Fruit fly (Drosophila melanogaster) whole organism, embryonic: Measurements from ENCODE around the gene dsf.
A peak's percentile ranks its signal among the peaks of the same experiment; 100 is the strongest.

Experiments
- Awh ChIP-seq: fragments of 200-800 bp; sonication (Bioruptor generic); IDR thresholded peaks from 2 replicates; pipeline ENCODE4, ENCODE4 v1.3.6; 2022; ENCODE audit warnings: missing biosample characterization, missing genetic modification characterization
- B-H2 ChIP-seq: fragments of 200-800 bp; sonication (Bioruptor generic); optimal IDR thresholded peaks from 2 replicates; lab custom pipeline; 2018; ENCODE audit warnings: missing biosample characterization, mild to moderate bottlenecking, missing genetic modification characterization
- BEAF-32 ChIP-seq: fragments of 200-800 bp; sonication (Bioruptor generic); optimal IDR thresholded peaks from 3 replicates; lab custom pipeline; 2017; ENCODE audit warnings: missing biosample characterization, missing genetic modification characterization, mild to moderate bottlenecking, moderate library complexity, missing genetic modification reagents
- CG10654 ChIP-seq: fragments of 200-800 bp; sonication (Bioruptor generic); optimal IDR thresholded peaks from 2 replicates; lab custom pipeline; 2016; ENCODE audit warnings: missing biosample characterization, missing genetic modification characterization
- CG11247 ChIP-seq: fragments of 200-800 bp; sonication (Bioruptor generic); IDR thresholded peaks from 2 replicates; pipeline ENCODE4 v1.3.6; 2022; ENCODE audit warnings: missing biosample characterization, missing genetic modification characterization
- CG11696 ChIP-seq: fragments of 200-800 bp; sonication (Bioruptor generic); IDR thresholded peaks from 2 replicates; pipeline ENCODE4 v1.3.6; 2022; ENCODE audit warnings: missing biosample characterization, missing genetic modification characterization
- CG11723 ChIP-seq: fragments of 200-800 bp; sonication (Bioruptor generic); optimal IDR thresholded peaks from 2 replicates; lab custom pipeline; 2017; ENCODE audit warnings: missing biosample characterization, mild to moderate bottlenecking, missing genetic modification characterization
- CG12659 ChIP-seq: fragments of 200-800 bp; sonication (Bioruptor generic); optimal IDR thresholded peaks from 3 replicates; lab custom pipeline; 2017; ENCODE audit warnings: mild to moderate bottlenecking, missing biosample characterization, missing genetic modification reagents, missing genetic modification characterization
- CG13775 ChIP-seq: fragments of 200-800 bp; sonication (Bioruptor generic); optimal IDR thresholded peaks from 3 replicates; lab custom pipeline; 2017; ENCODE audit warnings: missing biosample characterization, mild to moderate bottlenecking, missing genetic modification characterization
- CG14050 ChIP-seq: fragments of 200-800 bp; sonication (Bioruptor generic); IDR thresholded peaks from 3 replicates; pipeline ENCODE4 v1.3.6; 2022; ENCODE audit warnings: missing biosample characterization, missing genetic modification characterization
- CG2678 ChIP-seq: fragments of 200-800 bp; sonication (Bioruptor generic); optimal IDR thresholded peaks from 3 replicates; lab custom pipeline; 2019; ENCODE audit warnings: missing biosample characterization, mild to moderate bottlenecking, missing genetic modification characterization, moderate library complexity
- CG2889 ChIP-seq: fragments of 200-800 bp; sonication (Bioruptor generic); IDR thresholded peaks from 3 replicates; pipeline ENCODE4 v1.3.6; 2022; ENCODE audit warnings: missing biosample characterization, missing genetic modification characterization
- CG30403 ChIP-seq: fragments of 200-800 bp; sonication (Bioruptor generic); optimal IDR thresholded peaks from 3 replicates; lab custom pipeline; 2016; ENCODE audit warnings: missing biosample characterization, missing genetic modification characterization
- CG31388 ChIP-seq: fragments of 200-800 bp; sonication (Bioruptor generic); optimal IDR thresholded peaks from 2 replicates; lab custom pipeline; 2016; ENCODE audit warnings: missing biosample characterization, missing genetic modification characterization
- CG4328 ChIP-seq: fragments of 200-800 bp; sonication (Bioruptor generic); optimal IDR thresholded peaks from 3 replicates; lab custom pipeline; 2017; ENCODE audit warnings: missing biosample characterization, missing genetic modification reagents, missing genetic modification characterization
- CG4360 ChIP-seq: fragments of 200-800 bp; sonication (Bioruptor generic); IDR thresholded peaks from 2 replicates; pipeline ENCODE4 v1.3.6; 2022; ENCODE audit warnings: missing biosample characterization, missing genetic modification characterization
- CG4707 ChIP-seq: fragments of 200-800 bp; sonication (Bioruptor generic); optimal IDR thresholded peaks from 2 replicates; lab custom pipeline; 2018; ENCODE audit warnings: missing biosample characterization, mild to moderate bottlenecking, missing genetic modification characterization, moderate library complexity
- CG5245 ChIP-seq: fragments of 200-800 bp; sonication (Bioruptor generic); optimal IDR thresholded peaks from 3 replicates; lab custom pipeline; 2016; ENCODE audit warnings: missing biosample characterization, missing genetic modification characterization
- CG6272 ChIP-seq: fragments of 200-800 bp; sonication (Bioruptor generic); IDR thresholded peaks from 2 replicates; pipeline ENCODE4 v1.3.6; 2022; ENCODE audit warnings: missing biosample characterization, missing genetic modification characterization
- CG9437 ChIP-seq: fragments of 200-800 bp; sonication (Bioruptor generic); optimal IDR thresholded peaks from 2 replicates; lab custom pipeline; 2018; ENCODE audit warnings: missing biosample characterization, mild to moderate bottlenecking, missing genetic modification characterization
- CkIIα-i1 ChIP-seq: fragments of 200-800 bp; sonication (Bioruptor generic); IDR thresholded peaks from 2 replicates; pipeline ENCODE4 v1.3.6; 2022; ENCODE audit warnings: missing biosample characterization, missing genetic modification characterization
- CrebB ChIP-seq: fragments of 200-800 bp; sonication (Bioruptor generic); optimal IDR thresholded peaks from 3 replicates; lab custom pipeline; 2018; ENCODE audit warnings: missing biosample characterization, mild to moderate bottlenecking, missing genetic modification characterization
- D19A ChIP-seq: fragments of 200-800 bp; optimal IDR thresholded peaks from 3 replicates; lab custom pipeline; 2019; ENCODE audit warnings: missing biosample characterization, mild to moderate bottlenecking, missing genetic modification characterization, moderate library complexity
- Fer1 ChIP-seq: fragments of 200-800 bp; sonication (Bioruptor generic); optimal IDR thresholded peaks from 2 replicates; lab custom pipeline; 2017; ENCODE audit warnings: missing biosample characterization, mild to moderate bottlenecking, missing genetic modification characterization
- Hand ChIP-seq: fragments of 200-800 bp; sonication (Bioruptor generic); optimal IDR thresholded peaks from 2 replicates; lab custom pipeline; 2017; ENCODE audit warnings: mild to moderate bottlenecking, missing biosample characterization, missing genetic modification reagents, missing genetic modification characterization
- Mad ChIP-seq: fragments of 200-800 bp; sonication (Bioruptor generic); optimal IDR thresholded peaks from 2 replicates; lab custom pipeline; 2016; ENCODE audit warnings: missing biosample characterization, missing genetic modification characterization
- Med ChIP-seq: fragments of 200-800 bp; sonication (Bioruptor generic); peaks from one replicate; lab custom pipeline; 2016; ENCODE audit warnings: missing biosample characterization, missing genetic modification characterization, mild to moderate bottlenecking, inconsistent platforms, moderate library complexity
- PHDP ChIP-seq: fragments of 200-800 bp; sonication (Bioruptor generic); optimal IDR thresholded peaks from 3 replicates; lab custom pipeline; 2018; ENCODE audit warnings: missing biosample characterization, mild to moderate bottlenecking, missing genetic modification characterization, moderate library complexity
- Side ChIP-seq: fragments of 200-800 bp; sonication (Bioruptor generic); optimal IDR thresholded peaks from 2 replicates; lab custom pipeline; 2016; ENCODE audit warnings: missing biosample characterization, missing genetic modification characterization
- aop ChIP-seq: fragments of 200-800 bp; sonication (Bioruptor generic); IDR thresholded peaks from 2 replicates; pipeline ENCODE4 v1.3.6; 2022; ENCODE audit warnings: missing biosample characterization, missing genetic modification characterization
- br ChIP-seq: fragments of >200 bp; optimal IDR thresholded peaks from 2 replicates; lab custom pipeline; 2017
- corto ChIP-seq: fragments of 200-800 bp; sonication (Bioruptor generic); optimal IDR thresholded peaks from 2 replicates; lab custom pipeline; 2016; ENCODE audit warnings: missing biosample characterization, mild to moderate bottlenecking, missing genetic modification characterization, moderate library complexity
- disco-r ChIP-seq: fragments of 200-800 bp; sonication (Bioruptor generic); optimal IDR thresholded peaks from 2 replicates; lab custom pipeline; 2016; ENCODE audit warnings: missing biosample characterization, missing genetic modification characterization
- ftz-f1 ChIP-seq: fragments of 200-800 bp; sonication (Bioruptor generic); optimal IDR thresholded peaks from 2 replicates; lab custom pipeline; 2016; ENCODE audit warnings: missing biosample characterization, missing genetic modification characterization
- gro ChIP-seq: fragments of 200-800 bp; sonication (Bioruptor generic); optimal IDR thresholded peaks from 2 replicates; lab custom pipeline; 2016; ENCODE audit warnings: missing biosample characterization, missing genetic modification characterization
- insv ChIP-seq, 2 experiments: fragments of 200-800 bp; sonication (Bioruptor generic); optimal IDR thresholded peaks; 3 replicates each; lab custom pipeline; 2016 to 2018; ENCODE audit warnings: missing biosample characterization in 2 of 2, missing genetic modification characterization in 2 of 2
- knrl ChIP-seq: fragments of 200-800 bp; sonication (Bioruptor generic); IDR thresholded peaks from 3 replicates; pipeline ENCODE4 v1.3.6; 2022; ENCODE audit warnings: missing biosample characterization, missing genetic modification characterization; ENCODE audit not compliant: partially characterized antibody
- lab ChIP-seq: fragments of 200-800 bp; sonication (Bioruptor generic); optimal IDR thresholded peaks from 3 replicates; lab custom pipeline; 2017; ENCODE audit warnings: missing biosample characterization, missing genetic modification characterization, mild to moderate bottlenecking, moderate library complexity, missing genetic modification reagents
- otp ChIP-seq: fragments of 200-800 bp; sonication (Bioruptor generic); IDR thresholded peaks from 3 replicates; pipeline ENCODE4, ENCODE4 v1.3.6; 2022; ENCODE audit warnings: missing biosample characterization, missing genetic modification characterization
- p53 ChIP-seq: fragments of 200-800 bp; sonication (Bioruptor generic); optimal IDR thresholded peaks from 2 replicates; lab custom pipeline; 2016; ENCODE audit warnings: missing biosample characterization, missing genetic modification characterization
- pfk ChIP-seq: fragments of 200-800 bp; sonication (Bioruptor generic); optimal IDR thresholded peaks from 2 replicates; lab custom pipeline; 2018; ENCODE audit warnings: missing biosample characterization, mild to moderate bottlenecking, missing genetic modification characterization, moderate library complexity
- pita ChIP-seq: fragments of 200-800 bp; sonication (Bioruptor generic); optimal IDR thresholded peaks from 2 replicates; lab custom pipeline; 2017; ENCODE audit warnings: missing biosample characterization, mild to moderate bottlenecking, missing genetic modification characterization
- sens ChIP-seq: fragments of 200-800 bp; sonication (Bioruptor generic); peaks from one replicate; lab custom pipeline; 2016; ENCODE audit warnings: missing biosample characterization, missing genetic modification characterization
- sim ChIP-seq: fragments of 200-800 bp; sonication (Bioruptor generic); IDR thresholded peaks from 2 replicates; pipeline ENCODE4 v1.3.6; 2022; ENCODE audit warnings: missing biosample characterization, missing genetic modification characterization
- sisA ChIP-seq: fragments of 200-800 bp; sonication (Bioruptor generic); IDR thresholded peaks from 2 replicates; pipeline ENCODE4 v1.3.6; 2022; ENCODE audit warnings: missing biosample characterization, missing genetic modification characterization
- slp2 ChIP-seq: fragments of 200-800 bp; sonication (Bioruptor generic); optimal IDR thresholded peaks from 2 replicates; lab custom pipeline; 2016; ENCODE audit warnings: missing biosample characterization, missing genetic modification characterization
- sug ChIP-seq: fragments of 200-800 bp; optimal IDR thresholded peaks from 2 replicates; lab custom pipeline; 2019; ENCODE audit warnings: missing biosample characterization, mild to moderate bottlenecking, missing genetic modification characterization, moderate library complexity
- tap ChIP-seq: fragments of 200-800 bp; optimal IDR thresholded peaks from 3 replicates; lab custom pipeline; 2019; ENCODE audit warnings: missing biosample characterization, mild to moderate bottlenecking, missing genetic modification characterization, moderate library complexity
- tup ChIP-seq: fragments of 200-800 bp; sonication (Bioruptor generic); optimal IDR thresholded peaks from 2 replicates; lab custom pipeline; 2016; ENCODE audit warnings: missing biosample characterization, mild to moderate bottlenecking, missing genetic modification characterization, moderate library complexity
- wdn ChIP-seq: fragments of 200-800 bp; sonication (Bioruptor generic); IDR thresholded peaks from 2 replicates; pipeline ENCODE4 v1.3.6; 2022; ENCODE audit warnings: missing biosample characterization, missing genetic modification characterization
- zfh2 ChIP-seq: fragments of 200-800 bp; sonication (Bioruptor generic); optimal IDR thresholded peaks from 2 replicates; lab custom pipeline; 2016; ENCODE audit warnings: missing biosample characterization, missing genetic modification characterization

Gene dsf

DNA sequence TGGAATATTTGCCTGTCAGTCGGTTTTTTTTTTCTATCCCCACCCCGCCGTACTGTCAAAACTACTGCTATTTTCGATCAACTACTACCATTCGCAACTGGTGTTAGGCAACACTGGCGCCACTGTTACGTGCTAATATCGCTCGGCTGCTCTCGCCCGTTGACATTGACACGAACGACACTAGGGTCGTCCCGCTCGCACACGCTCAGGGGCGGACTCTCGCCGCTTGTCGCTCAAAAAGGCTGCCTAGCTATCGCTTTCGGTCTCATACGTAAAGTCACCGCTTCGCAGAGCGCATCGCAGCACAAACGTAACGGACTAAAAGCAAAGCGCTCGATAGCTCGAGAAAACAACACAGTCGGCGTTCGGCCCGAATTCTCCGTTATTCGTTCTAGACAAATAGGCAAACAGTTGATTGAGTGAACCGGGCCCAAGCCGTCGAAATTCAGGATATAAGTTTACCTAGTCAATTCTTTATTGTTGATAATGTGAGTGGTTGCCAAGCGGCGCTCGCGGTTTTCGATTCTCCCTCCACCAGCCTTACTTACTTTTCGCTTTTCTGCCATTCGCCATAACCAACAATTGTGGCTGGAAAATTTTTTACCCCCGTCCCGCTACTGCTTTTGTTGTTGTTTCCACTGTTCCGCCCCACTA lies 56.7 kb downstream of the dsf start (continued):
- TF ChIP-seq CG2678 (tag; lab: Kevin White, UChicago) = peak; percentile 20
- TF ChIP-seq CkIIα-i1 = no peak
- peak; percentile 75 for TF ChIP-seq sug (tag; lab: Kevin White, UChicago)
- TF ChIP-seq CG11723 (GFP tag; lab: Kevin White, UChicago) = peak; percentile 45
- TF ChIP-seq CG13775 = no peak
- no peak for TF ChIP-seq slp2
- TF ChIP-seq CrebB (tag; lab: Kevin White, UChicago) = peak; percentile 20
- no peak for TF ChIP-seq CG14050 (GFP tag; lab: Robert Waterston, UW)
- no peak for TF ChIP-seq corto
- peak; percentile 99 for TF ChIP-seq CG9437 (GFP tag; lab: Kevin White, UChicago)
- no peak for TF ChIP-seq tup (GFP tag; lab: Kevin White, UChicago)
- TF ChIP-seq CG11696 (GFP tag; lab: Robert Waterston, UW) = no peak
- no peak for TF ChIP-seq CG2889 (GFP tag; lab: Robert Waterston, UW)
- no peak for TF ChIP-seq Mad (GFP tag; lab: Kevin White, UChicago)
- peak; percentile 47 for TF ChIP-seq Fer1 (GFP tag; lab: Kevin White, UChicago)
- peak; percentile 92 for TF ChIP-seq Med
- TF ChIP-seq aop (GFP tag; lab: Robert Waterston, UW) = no peak
- no peak for TF ChIP-seq p53 (GFP tag; lab: Kevin White, UChicago)
- no peak for TF ChIP-seq sim
- peak; percentile 99 for TF ChIP-seq ftz-f1 (GFP tag; lab: Kevin White, UChicago)
- peak; percentile 16 for TF ChIP-seq Hand (GFP tag; lab: Kevin White, UChicago)
- TF ChIP-seq PHDP (tag; lab: Kevin White, UChicago) = no peak
- peak in 1 of 2 experiments; percentile 62 for TF ChIP-seq insv (GFP tag; optimal IDR thresholded peaks at IDR 0.05; lab: Kevin White, UChicago)
- no peak for TF ChIP-seq CG6272 (GFP tag; lab: Robert Waterston, UW)
- TF ChIP-seq CG10654 = no peak
- TF ChIP-seq Side (GFP tag; lab: Kevin White, UChicago) = peak; percentile 33
- no peak for TF ChIP-seq br (lab: Kevin White, UChicago)
- peak; percentile 5 for TF ChIP-seq CG4707
- no peak for TF ChIP-seq disco-r (GFP tag; lab: Kevin White, UChicago)
- peak; percentile 12 for TF ChIP-seq gro (GFP tag; lab: Kevin White, UChicago)
- no peak for TF ChIP-seq CG11247 (GFP tag; lab: Robert Waterston, UW)
- TF ChIP-seq tap (tag; lab: Kevin White, UChicago) = no peak
- peak; percentile 54 for TF ChIP-seq B-H2 (GFP tag; lab: Kevin White, UChicago)
- no peak for TF ChIP-seq wdn (GFP tag; lab: Robert Waterston, UW)
- peak; percentile 52 for TF ChIP-seq CG12659 (GFP tag; lab: Kevin White, UChicago)
- TF ChIP-seq CG4360 (GFP tag; lab: Robert Waterston, UW) = no peak
- TF ChIP-seq Awh (GFP tag; lab: Robert Waterston, UW) = no peak
- peak; percentile 39 for TF ChIP-seq lab (GFP tag; lab: Kevin White, UChicago)
- TF ChIP-seq pfk (GFP tag; lab: Kevin White, UChicago) = peak; percentile 34
- TF ChIP-seq CG4328 (GFP tag; lab: Kevin White, UChicago) = peak; percentile 60
- TF ChIP-seq sisA (GFP tag; lab: Robert Waterston, UW) = no peak
- no peak for TF ChIP-seq CG31388 (GFP tag; lab: Kevin White, UChicago)
- TF ChIP-seq pita (GFP tag; lab: Kevin White, UChicago) = no peak
- no peak for TF ChIP-seq otp (GFP tag; lab: Robert Waterston, UW)
- TF ChIP-seq CG30403 (GFP tag; lab: Kevin White, UChicago) = peak; percentile 19
- TF ChIP-seq D19A (tag; lab: Kevin White, UChicago) = no peak
- no peak for TF ChIP-seq knrl (GFP tag; lab: Robert Waterston, UW)
- TF ChIP-seq sens (GFP tag; lab: Kevin White, UChicago) = peak; percentile 60
- TF ChIP-seq zfh2 = peak; percentile 24
- no peak for TF ChIP-seq CG5245 (GFP tag; lab: Kevin White, UChicago)
- TF ChIP-seq BEAF-32 = peak; percentile 35
